Worm (Caenorhabditis elegans) whole organism, L1 larva: Measurements from ENCODE around the gene C08B6.3.

Experiments
- nhr-77 ChIP-seq: fragments of 150-350 bp; optimal IDR thresholded peaks from 2 replicates; lab custom pipeline; 2014; ENCODE audit warnings: missing biosample characterization, missing genetic modification characterization
- sox-4 ChIP-seq: sonication (generic microtip); optimal IDR thresholded peaks from 2 replicates; lab custom pipeline; 2016; ENCODE audit warnings: missing genetic modification characterization, missing compliant biosample characterization

DNA sequence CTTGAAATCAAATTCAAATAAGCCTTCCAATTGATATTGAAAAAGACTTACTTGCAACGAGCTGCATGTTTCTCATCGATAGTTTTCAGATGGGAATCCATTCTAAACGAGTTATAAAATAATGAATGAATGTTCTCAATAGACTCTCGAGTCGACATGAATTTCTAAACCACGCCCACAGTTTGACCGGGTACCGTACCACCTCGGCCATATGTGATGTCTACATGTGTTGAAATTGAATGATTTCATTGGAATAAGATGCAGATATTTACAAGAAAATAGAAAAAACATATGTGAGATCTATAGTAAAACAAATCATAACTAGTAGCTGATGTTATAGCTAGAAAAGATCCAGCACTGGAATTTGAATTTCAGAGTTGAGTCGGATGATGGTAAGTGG lies 21.6 kb downstream of the C08B6.3 start, which contains the start of gene R04B5.7:
- TF ChIP-seq sox-4, result no peak
- TF ChIP-seq nhr-77, result no peak
